Worm (Caenorhabditis elegans) whole organism, early embryonic: ENCODE data around the gene fbxa-196.

Experiments
- B0310.2 ChIP-seq: sonication (generic microtip); optimal IDR thresholded peaks from 2 replicates; lab custom pipeline; 2016; ENCODE audit warnings: mild to moderate bottlenecking, missing genetic modification characterization, missing compliant biosample characterization
- F13C5.2 ChIP-seq: sonication (generic microtip); optimal IDR thresholded peaks from 2 replicates; lab custom pipeline; 2017; ENCODE audit warnings: mild to moderate bottlenecking, missing genetic modification characterization, inconsistent platforms, missing compliant biosample characterization
- aly-1 ChIP-seq: sonication (generic microtip); optimal IDR thresholded peaks from 2 replicates; lab custom pipeline; 2016; ENCODE audit warnings: missing genetic modification characterization, missing compliant biosample characterization
- ama-1 ChIP-seq: fragments of 150-350 bp; optimal IDR thresholded peaks from 2 replicates; lab custom pipeline; 2014
- ceh-13 ChIP-seq: fragments of 200-800 bp; sonication (Bioruptor generic); optimal IDR thresholded peaks from 2 replicates; lab custom pipeline; 2018; ENCODE audit warnings: mild to moderate bottlenecking, missing genetic modification characterization, missing compliant biosample characterization
- ceh-36 ChIP-seq: sonication (generic microtip); optimal IDR thresholded peaks from 2 replicates; lab custom pipeline; 2016; ENCODE audit warnings: missing genetic modification characterization, inconsistent platforms, missing compliant biosample characterization
- flt-1 ChIP-seq: fragments of 200-800 bp; sonication (Bioruptor generic); IDR thresholded peaks from 2 replicates; pipeline ENCODE4 v1.3.6; 2022; ENCODE audit warnings: missing genetic modification characterization, missing compliant biosample characterization
- hmbx-1 ChIP-seq: sonication (generic microtip); optimal IDR thresholded peaks from 2 replicates; lab custom pipeline; 2016; ENCODE audit warnings: mild to moderate bottlenecking, missing genetic modification characterization, missing compliant biosample characterization
- pes-1 ChIP-seq: fragments of 200-800 bp; sonication (Bioruptor generic); IDR thresholded peaks from 2 replicates; pipeline ENCODE4 v1.3.6; 2022; ENCODE audit warnings: missing genetic modification reagents, missing genetic modification characterization, missing compliant biosample characterization
- scrt-1 ChIP-seq: fragments of 200-800 bp; sonication (Bioruptor generic); IDR thresholded peaks from 2 replicates; pipeline ENCODE4 v1.3.6; 2022; ENCODE audit warnings: missing genetic modification characterization, missing compliant biosample characterization
- sea-1 ChIP-seq: fragments of 200-800 bp; sonication (Bioruptor generic); conservative IDR thresholded peaks from 2 replicates; pipeline ENCODE4 v1.3.6; 2022; ENCODE audit warnings: missing genetic modification characterization, missing compliant biosample characterization
- tbx-11 ChIP-seq: fragments of 200-800 bp; sonication (Bioruptor generic); IDR thresholded peaks from 2 replicates; pipeline ENCODE4 v1.3.6; 2022; ENCODE audit warnings: missing genetic modification characterization, missing compliant biosample characterization
- tbx-37 ChIP-seq: fragments of 200-800 bp; sonication (Bioruptor generic); conservative IDR thresholded peaks from 2 replicates; pipeline ENCODE4 v1.3.6; 2022; ENCODE audit warnings: missing genetic modification reagents, missing genetic modification characterization, missing compliant biosample characterization

ce11 chrV:6441613-6442012 is 6.8 kb upstream of the fbxa-196 start, which contains the start of gene T05H4.15:
- TF ChIP-seq ama-1 (no peak), flt-1 (GFP tag; lab: Robert Waterston, UW) (no peak), scrt-1 (GFP tag; lab: Robert Waterston, UW) (no peak), ceh-36 (tag; lab: Kevin White, UChicago) (no peak), tbx-11 (GFP tag; lab: Robert Waterston, UW) (no peak), pes-1 (GFP tag; lab: Robert Waterston, UW) (no peak), aly-1 (tag; lab: Kevin White, UChicago) (no peak), sea-1 (GFP tag; lab: Robert Waterston, UW) (no peak), ceh-13 (GFP tag; lab: Kevin White, UChicago) (no peak), tbx-37 (GFP tag; lab: Robert Waterston, UW) (no peak), B0310.2 (tag; lab: Kevin White, UChicago) (no peak), F13C5.2 (no peak), hmbx-1 (no peak)
